Worm (Caenorhabditis elegans) whole organism, L3 larva: ENCODE measurements around the gene Y53G8AR.6.

Source experiments
- R02D3.7 ChIP-seq: fragments of 150-350 bp; optimal IDR thresholded peaks from 2 replicates; lab custom pipeline; 2014; ENCODE audit warnings: missing biosample characterization, missing genetic modification characterization
- ZK546.5 ChIP-seq: sonication (generic microtip); optimal IDR thresholded peaks from 2 replicates; lab custom pipeline; 2017; ENCODE audit warnings: missing biosample characterization, missing genetic modification characterization
- ama-1 ChIP-seq: fragments of 150-350 bp; optimal IDR thresholded peaks from 2 replicates; lab custom pipeline; 2018
- ceh-16 ChIP-seq: sonication (generic microtip); optimal IDR thresholded peaks from 2 replicates; lab custom pipeline; 2017; ENCODE audit warnings: missing biosample characterization, missing genetic modification characterization
- ceh-28 ChIP-seq: fragments of 150-350 bp; optimal IDR thresholded peaks from 2 replicates; lab custom pipeline; 2014; ENCODE audit warnings: missing biosample characterization, missing genetic modification reagents, missing genetic modification characterization
- ceh-82 ChIP-seq: fragments of 150-350 bp; optimal IDR thresholded peaks from 2 replicates; lab custom pipeline; 2014; ENCODE audit warnings: missing biosample characterization, missing genetic modification characterization
- ceh-9 ChIP-seq: sonication (generic microtip); optimal IDR thresholded peaks from 2 replicates; lab custom pipeline; 2018; ENCODE audit warnings: missing biosample characterization, missing genetic modification characterization
- egl-27 ChIP-seq: sonication (generic microtip); optimal IDR thresholded peaks from 4 replicates; lab custom pipeline; 2017; ENCODE audit warnings: missing biosample characterization, missing genetic modification reagents, missing genetic modification characterization
- egl-5 ChIP-seq: fragments of 150-350 bp; optimal IDR thresholded peaks from 2 replicates; lab custom pipeline; 2017; ENCODE audit warnings: missing biosample characterization, missing genetic modification reagents, missing genetic modification characterization, inconsistent platforms
- elt-1 ChIP-seq: fragments of 150-350 bp; optimal IDR thresholded peaks from 2 replicates; lab custom pipeline; 2014; ENCODE audit warnings: missing biosample characterization, missing genetic modification characterization
- elt-2 ChIP-seq: sonication (generic microtip); optimal IDR thresholded peaks from 2 replicates; lab custom pipeline; 2016; ENCODE audit warnings: missing genetic modification reagents, mild to moderate bottlenecking, missing genetic modification characterization, missing compliant biosample characterization
- elt-3 ChIP-seq, 3 experiments: fragments of 150-350 bp in 1 of 3; sonication (generic microtip) in 2 of 3; optimal IDR thresholded peaks; 2 replicates in 2 of 3; 4 replicates in 1 of 3; lab custom pipeline; 2014 to 2017; ENCODE audit warnings: missing biosample characterization in 3 of 3, missing genetic modification characterization in 3 of 3
- eor-1 ChIP-seq, 2 experiments: fragments of 150-350 bp; optimal IDR thresholded peaks; 2 replicates each; lab custom pipeline; 2014 to 2018; ENCODE audit warnings: missing biosample characterization in 2 of 2, missing genetic modification characterization in 2 of 2
- fkh-10 ChIP-seq: sonication (generic microtip); optimal IDR thresholded peaks from 2 replicates; lab custom pipeline; 2017; ENCODE audit warnings: missing biosample characterization, missing genetic modification reagents, missing genetic modification characterization
- fkh-2 ChIP-seq: fragments of 150-350 bp; optimal IDR thresholded peaks from 2 replicates; lab custom pipeline; 2014; ENCODE audit warnings: missing biosample characterization, missing genetic modification reagents, missing genetic modification characterization
- fos-1 ChIP-seq: fragments of 150-350 bp; optimal IDR thresholded peaks from 2 replicates; lab custom pipeline; 2014; ENCODE audit warnings: missing biosample characterization, missing genetic modification characterization
- hmg-11 ChIP-seq: sonication (generic microtip); optimal IDR thresholded peaks from 2 replicates; lab custom pipeline; 2016; ENCODE audit warnings: missing genetic modification characterization, missing compliant biosample characterization
- jun-1 ChIP-seq: fragments of 150-350 bp; optimal IDR thresholded peaks from 2 replicates; lab custom pipeline; 2014; ENCODE audit warnings: missing biosample characterization, missing genetic modification reagents, missing genetic modification characterization
- lin-39 ChIP-seq: fragments of 150-350 bp; optimal IDR thresholded peaks from 2 replicates; lab custom pipeline; 2018; ENCODE audit warnings: missing biosample characterization, missing genetic modification reagents, missing genetic modification characterization
- mdl-1 ChIP-seq: fragments of 150-350 bp; optimal IDR thresholded peaks from 2 replicates; lab custom pipeline; 2014; ENCODE audit warnings: missing biosample characterization, missing genetic modification characterization
- mml-1 ChIP-seq: fragments of 150-350 bp; sonication (generic microtip); optimal IDR thresholded peaks from 3 replicates; lab custom pipeline; 2014; ENCODE audit warnings: missing biosample characterization, missing genetic modification characterization
- nfya-1 ChIP-seq: sonication (generic microtip); optimal IDR thresholded peaks from 2 replicates; lab custom pipeline; 2017; ENCODE audit warnings: missing genetic modification characterization, mild to moderate bottlenecking, missing compliant biosample characterization, antibody characterized with exemption, moderate library complexity; ENCODE audit not compliant: insufficient read depth
- nhr-12 ChIP-seq: fragments of 150-350 bp; optimal IDR thresholded peaks from 2 replicates; lab custom pipeline; 2014; ENCODE audit warnings: missing biosample characterization, missing genetic modification characterization
- nhr-23 ChIP-seq: fragments of 150-350 bp; optimal IDR thresholded peaks from 2 replicates; lab custom pipeline; 2014; ENCODE audit warnings: missing biosample characterization, missing genetic modification reagents, missing genetic modification characterization
- nhr-237 ChIP-seq: fragments of 150-350 bp; optimal IDR thresholded peaks from 2 replicates; lab custom pipeline; 2014; ENCODE audit warnings: missing biosample characterization, missing genetic modification characterization
- nhr-43 ChIP-seq: sonication (generic microtip); optimal IDR thresholded peaks from 2 replicates; lab custom pipeline; 2016; ENCODE audit warnings: mild to moderate bottlenecking, missing genetic modification characterization, missing compliant biosample characterization; ENCODE audit not compliant: poor library complexity, severe bottlenecking
- nhr-67 ChIP-seq: fragments of 150-350 bp; optimal IDR thresholded peaks from 2 replicates; lab custom pipeline; 2014; ENCODE audit warnings: missing biosample characterization, missing genetic modification characterization
- nhr-76 ChIP-seq: fragments of 150-350 bp; sonication (generic microtip); optimal IDR thresholded peaks from 5 replicates; lab custom pipeline; 2014; ENCODE audit warnings: missing biosample characterization, missing genetic modification characterization
- nhr-77 ChIP-seq: fragments of 150-350 bp; optimal IDR thresholded peaks from 2 replicates; lab custom pipeline; 2014; ENCODE audit warnings: missing biosample characterization, missing genetic modification characterization
- pha-4 ChIP-seq: fragments of 150-350 bp; optimal IDR thresholded peaks from 2 replicates; lab custom pipeline; 2014; ENCODE audit warnings: missing biosample characterization, missing genetic modification reagents, missing genetic modification characterization
- pqm-1 ChIP-seq: fragments of 150-350 bp; optimal IDR thresholded peaks from 2 replicates; lab custom pipeline; 2017; ENCODE audit warnings: missing biosample characterization, missing genetic modification characterization, inconsistent platforms
- sea-2 ChIP-seq: fragments of 150-350 bp; sonication (generic microtip); optimal IDR thresholded peaks from 4 replicates; lab custom pipeline; 2014; ENCODE audit warnings: missing biosample characterization, missing genetic modification reagents, missing genetic modification characterization
- skn-1 ChIP-seq: fragments of 150-350 bp; optimal IDR thresholded peaks from 2 replicates; lab custom pipeline; 2014; ENCODE audit warnings: missing biosample characterization, missing genetic modification characterization
- snpc-4 ChIP-seq: fragments of 150-350 bp; optimal IDR thresholded peaks from 2 replicates; lab custom pipeline; 2014; ENCODE audit warnings: missing biosample characterization, missing genetic modification characterization
- unc-62 ChIP-seq: fragments of 150-350 bp; sonication (generic microtip); optimal IDR thresholded peaks from 4 replicates; lab custom pipeline; 2014; ENCODE audit warnings: missing biosample characterization, missing genetic modification reagents, missing genetic modification characterization
- zag-1 ChIP-seq: fragments of 150-350 bp; optimal IDR thresholded peaks from 2 replicates; lab custom pipeline; 2014; ENCODE audit warnings: missing biosample characterization, missing genetic modification characterization
- ztf-11 ChIP-seq: fragments of 150-350 bp; optimal IDR thresholded peaks from 2 replicates; lab custom pipeline; 2014; ENCODE audit warnings: missing biosample characterization, missing genetic modification characterization
- ztf-4 ChIP-seq: fragments of 150-350 bp; optimal IDR thresholded peaks from 2 replicates; lab custom pipeline; 2014; ENCODE audit warnings: missing biosample characterization, missing genetic modification characterization

Gene Y53G8AR.6

DNA sequence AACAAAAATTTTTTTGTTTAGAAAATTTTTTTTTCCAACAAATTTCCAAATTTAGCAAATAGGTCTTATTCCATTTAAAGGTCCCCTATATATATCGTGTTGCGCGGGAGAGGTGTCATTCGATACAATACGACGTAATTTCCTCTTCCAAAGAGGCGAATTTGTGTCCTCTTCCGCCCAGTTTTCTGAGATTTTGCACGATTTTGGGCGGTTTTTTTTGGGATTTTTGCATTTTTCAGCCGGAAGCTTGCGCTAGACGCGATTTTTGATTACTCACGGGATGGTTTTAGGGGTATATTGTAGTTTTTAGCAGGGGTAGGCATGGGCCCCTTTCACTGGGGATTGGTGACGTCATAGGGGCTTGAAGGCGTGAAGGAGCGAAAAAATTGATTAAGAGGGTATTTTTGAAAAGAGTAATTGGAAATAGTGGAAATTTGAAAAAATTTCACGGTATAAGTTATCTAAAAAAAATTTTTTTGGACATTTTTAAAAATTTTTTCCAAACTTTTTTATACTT, 43.9 kb upstream of the Y53G8AR.6 start, which contains the start of gene Y53G8AL.4:
Gene Y53G8AL.4, minus strand, starts transcription at position 51 of the 517 bp plus-strand sequence.
- TF ChIP-seq lin-39 (tag; lab: Kevin White, UChicago) (no peak), ceh-16 (tag; lab: Kevin White, UChicago) (no peak), nhr-23 (tag; lab: Kevin White, UChicago) (no peak), nhr-12 (no peak), zag-1 (tag; lab: Kevin White, UChicago) (no peak), ceh-9 (tag; lab: Kevin White, UChicago) (no peak), fkh-2 (tag; lab: Kevin White, UChicago) (no peak), skn-1 (no peak), elt-3 (tag; optimal IDR thresholded peaks at IDR 0.05; lab: Kevin White, UChicago) (no peak), snpc-4 (no peak), hmg-11 (tag; lab: Kevin White, UChicago) (no peak), ama-1 (lab: Kevin White, UChicago) (no peak), nhr-77 (no peak), nfya-1 (no peak), pha-4 (tag; lab: Kevin White, UChicago) (no peak), sea-2 (GFP tag; lab: Kevin White, UChicago) (no peak), nhr-237 (no peak), ceh-28 (tag; lab: Kevin White, UChicago) (no peak), R02D3.7 (tag; lab: Kevin White, UChicago) (no peak), elt-1 (tag; lab: Kevin White, UChicago) (no peak)
- TF ChIP-seq, all 47 proteins: peak for 0

DNA sequence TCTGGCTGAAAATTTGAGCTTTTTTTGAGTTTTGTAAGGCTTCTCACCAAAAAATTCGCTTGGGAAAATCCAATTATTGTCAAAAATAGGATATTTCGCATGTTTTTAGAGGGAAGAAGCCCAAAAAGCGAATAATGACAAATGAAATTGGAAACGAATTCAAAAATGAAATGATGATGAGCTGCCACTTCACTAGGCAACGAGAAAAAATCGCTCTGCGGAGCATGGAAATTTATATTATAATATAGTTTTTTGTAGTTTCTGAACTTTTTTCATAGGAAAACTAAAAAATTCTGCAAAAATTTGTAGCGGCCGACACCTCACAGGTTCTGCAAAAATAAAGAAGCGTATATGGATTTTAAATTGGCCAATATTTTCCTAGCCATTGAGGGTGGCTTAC, 41.5 kb upstream of the Y53G8AR.6 start, which contains the start of gene Y53G8AL.3:
Gene Y53G8AL.3, minus strand, starts transcription at position 101 of the 400 bp plus-strand sequence.
- TF ChIP-seq ztf-4 (tag; lab: Kevin White, UChicago) (no peak), eor-1 (tag; optimal IDR thresholded peaks at IDR 0.05; lab: Kevin White, UChicago) (no peak), nfya-1 (no peak), R02D3.7 (tag; lab: Kevin White, UChicago) (no peak), elt-3 (tag; optimal IDR thresholded peaks at IDR 0.05; lab: Kevin White, UChicago) (no peak), ceh-82 (tag; lab: Kevin White, UChicago) (no peak), lin-39 (tag; lab: Kevin White, UChicago) (no peak), nhr-43 (no peak), fkh-2 (tag; lab: Kevin White, UChicago) (no peak), ztf-11 (tag; lab: Kevin White, UChicago) (no peak), mml-1 (tag; lab: Kevin White, UChicago) (no peak), ZK546.5 (tag; lab: Kevin White, UChicago) (no peak), ceh-9 (tag; lab: Kevin White, UChicago) (no peak), jun-1 (tag; lab: Kevin White, UChicago) (no peak)

DNA sequence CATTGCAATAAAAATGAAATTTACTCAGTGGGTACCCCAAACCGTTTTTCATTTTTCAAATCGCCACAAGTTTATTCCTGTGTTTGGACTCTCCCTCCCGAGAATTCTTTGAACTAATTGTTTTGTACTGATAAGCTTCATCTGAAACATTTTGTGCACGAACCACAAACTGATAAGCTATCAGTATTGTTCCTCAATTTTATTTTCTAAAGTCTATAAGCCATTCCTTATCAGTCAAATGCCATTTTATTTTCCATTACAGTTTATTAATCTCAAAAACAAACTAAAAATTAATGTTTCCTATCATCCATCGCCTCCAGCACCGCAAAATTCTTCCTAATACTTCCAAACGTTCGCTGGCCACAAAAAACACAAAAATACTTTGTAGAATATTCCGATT, 40.8 kb upstream of the Y53G8AR.6 start:
- TF ChIP-seq jun-1 (tag; lab: Kevin White, UChicago), result peak; percentile 65
- TF ChIP-seq nhr-76, result no peak
- TF ChIP-seq elt-2 (tag; lab: Kevin White, UChicago), result peak; percentile 97
- TF ChIP-seq ama-1 (lab: Kevin White, UChicago), result no peak
- TF ChIP-seq pha-4 (tag; lab: Kevin White, UChicago), result peak; percentile 75
- peak; percentile 98 for TF ChIP-seq pqm-1 (tag; lab: Kevin White, UChicago)

DNA sequence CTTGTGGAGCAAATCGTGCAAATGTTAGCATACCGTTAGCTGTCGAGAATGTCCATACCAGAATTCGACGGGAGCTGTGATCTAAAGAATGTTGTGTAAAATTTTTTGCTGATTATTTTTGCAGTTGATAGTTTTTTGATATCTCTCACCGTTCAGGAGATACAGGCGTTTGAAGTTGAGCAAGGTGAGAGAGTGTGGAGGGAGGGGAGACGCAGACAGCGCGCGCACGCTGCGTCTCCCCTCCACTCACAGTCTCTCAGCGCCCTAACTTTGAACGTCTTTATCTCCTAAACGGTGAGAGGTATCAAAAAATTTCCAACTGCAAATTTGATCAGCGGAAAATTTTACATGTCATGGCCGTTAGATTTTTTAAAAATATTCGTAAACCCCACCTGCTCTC, 39.5 kb upstream of the Y53G8AR.6 start:
- no peak for TF ChIP-seq hmg-11 (tag; lab: Kevin White, UChicago)
- no peak for TF ChIP-seq mdl-1
- no peak for TF ChIP-seq nhr-76
- no peak for TF ChIP-seq pqm-1 (tag; lab: Kevin White, UChicago)
- TF ChIP-seq ZK546.5 (tag; lab: Kevin White, UChicago), result no peak
- no peak for TF ChIP-seq nhr-67
- no peak for TF ChIP-seq egl-5 (tag; lab: Kevin White, UChicago)
- TF ChIP-seq fos-1 (tag; lab: Kevin White, UChicago), result no peak
- TF ChIP-seq egl-27, result no peak
- TF ChIP-seq R02D3.7 (tag; lab: Kevin White, UChicago), result no peak
- no peak for TF ChIP-seq ceh-28 (tag; lab: Kevin White, UChicago)
- no peak for TF ChIP-seq ceh-82 (tag; lab: Kevin White, UChicago)
- TF ChIP-seq fkh-10 (GFP tag; lab: Kevin White, UChicago), result no peak
- TF ChIP-seq ceh-9 (tag; lab: Kevin White, UChicago), result no peak
- no peak for TF ChIP-seq nhr-237
- TF ChIP-seq elt-3 (tag; optimal IDR thresholded peaks at IDR 0.05; lab: Kevin White, UChicago), result no peak
- TF ChIP-seq unc-62 (GFP tag; lab: Kevin White, UChicago), result no peak
